Worm (Caenorhabditis elegans) whole organism, late embryonic: ENCODE measurements around the gene fipr-5.

Experiments used
- T23F11.4 ChIP-seq: fragments of 200-800 bp; sonication (Bioruptor generic); optimal IDR thresholded peaks from 2 replicates; lab custom pipeline; 2018; ENCODE audit warnings: mild to moderate bottlenecking, missing genetic modification characterization, missing compliant biosample characterization
- Y22D7AL.16 ChIP-seq: sonication (generic microtip); optimal IDR thresholded peaks from 2 replicates; lab custom pipeline; 2016; ENCODE audit warnings: missing genetic modification characterization, missing compliant biosample characterization
- ahr-1 ChIP-seq: sonication (generic microtip); optimal IDR thresholded peaks from 2 replicates; lab custom pipeline; 2016; ENCODE audit warnings: missing genetic modification characterization, missing compliant biosample characterization
- ama-1 ChIP-seq: fragments of 150-350 bp; optimal IDR thresholded peaks from 2 replicates; lab custom pipeline; 2014
- ceh-14 ChIP-seq: sonication (generic microtip); optimal IDR thresholded peaks from 2 replicates; lab custom pipeline; 2016; ENCODE audit warnings: missing genotype, missing genetic modification characterization, missing compliant biosample characterization
- ceh-18 ChIP-seq: sonication (generic microtip); optimal IDR thresholded peaks from 2 replicates; lab custom pipeline; 2016; ENCODE audit warnings: missing genetic modification characterization, missing compliant biosample characterization
- ceh-48 ChIP-seq: sonication (generic microtip); optimal IDR thresholded peaks from 2 replicates; lab custom pipeline; 2016; ENCODE audit warnings: missing genetic modification characterization, inconsistent platforms, missing compliant biosample characterization
- elt-2 ChIP-seq: sonication (generic microtip); optimal IDR thresholded peaks from 2 replicates; lab custom pipeline; 2016; ENCODE audit warnings: missing genetic modification reagents, missing genetic modification characterization, missing compliant biosample characterization
- fax-1 ChIP-seq: sonication (generic microtip); optimal IDR thresholded peaks from 2 replicates; lab custom pipeline; 2016; ENCODE audit warnings: missing genotype, missing genetic modification characterization, missing compliant biosample characterization
- nhr-11 ChIP-seq: fragments of 150-350 bp; optimal IDR thresholded peaks from 2 replicates; lab custom pipeline; 2014; ENCODE audit warnings: missing biosample characterization, missing genetic modification characterization
- pha-2 ChIP-seq: sonication (generic microtip); optimal IDR thresholded peaks from 2 replicates; lab custom pipeline; 2017; ENCODE audit warnings: mild to moderate bottlenecking, missing genetic modification characterization, missing compliant biosample characterization
- pha-4 ChIP-seq: fragments of 150-350 bp; optimal IDR thresholded peaks from 2 replicates; lab custom pipeline; 2018; ENCODE audit warnings: missing biosample characterization, missing genetic modification reagents, missing genetic modification characterization
- sox-4 ChIP-seq: sonication (generic microtip); optimal IDR thresholded peaks from 2 replicates; lab custom pipeline; 2017; ENCODE audit warnings: mild to moderate bottlenecking, missing genetic modification characterization, inconsistent platforms, missing compliant biosample characterization
- ttx-3 ChIP-seq: sonication (generic microtip); optimal IDR thresholded peaks from 2 replicates; lab custom pipeline; 2016; ENCODE audit warnings: missing genetic modification reagents, missing genetic modification characterization, missing compliant biosample characterization

ce11 chrV:10247673-10248239, 26.5 kb upstream of the fipr-5 start:
- TF ChIP-seq T23F11.4 (no peak), sox-4 (tag; lab: Kevin White, UChicago) (no peak), pha-4 (no peak), ama-1 (no peak), Y22D7AL.16 (tag; lab: Kevin White, UChicago) (no peak), ceh-14 (no peak), pha-2 (no peak), elt-2 (tag; lab: Kevin White, UChicago) (no peak), ceh-48 (no peak), nhr-11 (tag; lab: Kevin White, UChicago) (no peak), ahr-1 (tag; lab: Kevin White, UChicago) (no peak), ttx-3 (tag; lab: Kevin White, UChicago) (no peak), ceh-18 (tag; lab: Kevin White, UChicago) (no peak), fax-1 (tag; lab: Kevin White, UChicago) (no peak)
